Fruit fly (Drosophila melanogaster): ENCODE results near the gene CG32221.

Gene CG32221

DNA sequence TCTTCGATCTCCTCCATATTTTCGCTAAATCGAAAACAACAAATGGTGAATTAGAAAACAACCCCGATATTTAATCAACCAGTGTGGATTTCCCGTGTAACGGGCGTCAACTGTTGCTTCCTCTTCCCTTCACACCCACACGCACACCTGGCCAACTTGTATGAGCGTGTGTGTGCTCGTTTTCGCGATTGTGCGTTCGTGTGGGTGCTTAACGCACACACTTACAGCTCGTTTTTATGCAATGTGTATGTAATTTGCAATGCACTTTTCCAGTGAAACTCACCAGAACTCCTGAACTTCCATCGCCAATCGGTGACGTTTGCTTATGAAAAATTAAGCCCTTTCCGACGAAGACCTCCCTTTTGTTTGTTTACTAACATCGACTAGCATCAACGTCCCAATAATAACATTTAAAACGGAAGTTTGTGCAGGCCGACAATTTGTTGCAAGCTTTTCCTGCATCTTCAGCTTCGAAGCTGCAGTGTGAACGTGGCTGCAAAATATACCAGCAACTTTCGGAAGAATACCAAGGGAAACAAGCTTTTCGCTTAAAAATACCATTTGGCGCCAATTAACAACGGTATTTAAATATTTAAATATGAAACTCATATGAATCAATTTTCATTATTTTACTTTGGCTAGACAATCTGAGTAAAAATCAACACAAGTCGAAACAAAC is 18.9 kb upstream of the CG32221 start, which contains the start of gene cyc (continued):
- TF ChIP-seq Eip74EF (GFP tag; optimal IDR thresholded peaks at IDR 0.05) = peak in 1 of 2 experiments; percentile 41
- peak; percentile 22 for TF ChIP-seq lbe (GFP tag; optimal IDR thresholded peaks at IDR 0.05)
- TF ChIP-seq BEAF-32 (GFP tag; optimal IDR thresholded peaks at IDR 0.05) = peak; percentile 1
- no peak for TF ChIP-seq CG15011 (GFP tag; optimal IDR thresholded peaks at IDR 0.05)
- TF ChIP-seq pzg (GFP tag; optimal IDR thresholded peaks at IDR 0.05) = peak; percentile 65
- no peak for TF ChIP-seq CG30020 (tag; optimal IDR thresholded peaks at IDR 0.05)
- peak; percentile 11 for TF ChIP-seq Fer1 (GFP tag; optimal IDR thresholded peaks at IDR 0.05)
- TF ChIP-seq kah (GFP tag; optimal IDR thresholded peaks at IDR 0.05) = no peak
- no peak for TF ChIP-seq stc (GFP tag; IDR thresholded peaks at IDR 0.05)
- TF ChIP-seq Med (GFP tag) = peak; percentile 77
- peak; percentile 7 for TF ChIP-seq trem (tag; optimal IDR thresholded peaks at IDR 0.05)
- TF ChIP-seq CG13287 (GFP tag; IDR thresholded peaks at IDR 0.05; ENCODE audit: partially characterized antibody) = peak; percentile 8; the same call in 1 of the 2 replicates
- peak in 1 of 2 experiments; percentile 22 for TF ChIP-seq bsh (GFP tag; optimal IDR thresholded peaks at IDR 0.05)
- TF ChIP-seq scrt (GFP tag; optimal IDR thresholded peaks at IDR 0.05) = peak; percentile 85
- TF ChIP-seq gro (GFP tag; optimal IDR thresholded peaks at IDR 0.05) = peak; percentile 3
- TF ChIP-seq eve (GFP tag; optimal IDR thresholded peaks at IDR 0.05) = no peak
- peak; percentile 29 for TF ChIP-seq Myb (GFP tag; optimal IDR thresholded peaks at IDR 0.05)
- TF ChIP-seq gfzf (GFP tag; optimal IDR thresholded peaks at IDR 0.05) = peak; percentile 62
- peak; percentile 95 for TF ChIP-seq E2f2 (GFP tag; IDR thresholded peaks at IDR 0.05)
- 0 out of 3 replicates have a peak, but pooled peaks have one; percentile 14 for TF ChIP-seq dysf (GFP tag; IDR thresholded peaks at IDR 0.05)
- TF ChIP-seq CG12659 (GFP tag; optimal IDR thresholded peaks at IDR 0.05) = peak; percentile 36
- TF ChIP-seq ci (GFP tag; IDR thresholded peaks at IDR 0.05) = 0 out of 3 replicates have a peak, but pooled peaks have one; percentile 19
- peak; percentile 62 for TF ChIP-seq CG9797 (GFP tag; optimal IDR thresholded peaks at IDR 0.05)
- TF ChIP-seq CG5180 (GFP tag; optimal IDR thresholded peaks at IDR 0.05) = peak; percentile 21
- TF ChIP-seq CG8388 (GFP tag; optimal IDR thresholded peaks at IDR 0.05) = no peak
- TF ChIP-seq grau (tag; optimal IDR thresholded peaks at IDR 0.05) = peak; percentile 39
- peak; percentile 77 for TF ChIP-seq cg (GFP tag; optimal IDR thresholded peaks at IDR 0.05)
- peak; percentile 68 for TF ChIP-seq CG17385 (GFP tag; optimal IDR thresholded peaks at IDR 0.05)
- TF ChIP-seq Sin3A (optimal IDR thresholded peaks at IDR 0.05) = no peak
- TF ChIP-seq CTCF (GFP tag; optimal IDR thresholded peaks at IDR 0.05) = peak; percentile 51
- TF ChIP-seq Pdp1 (GFP tag; optimal IDR thresholded peaks at IDR 0.05) = peak in 1 of 2 experiments; percentile 28
- TF ChIP-seq pros (GFP tag; optimal IDR thresholded peaks at IDR 0.05) = no peak
- peak; percentile 9 for TF ChIP-seq CG34376 (GFP tag; optimal IDR thresholded peaks at IDR 0.05)
- TF ChIP-seq stwl (tag; optimal IDR thresholded peaks at IDR 0.05) = peak; percentile 17
- peak; percentile 84 for TF ChIP-seq Deaf1 (tag; optimal IDR thresholded peaks at IDR 0.05)
- peak; percentile 32 for TF ChIP-seq YL-1 (GFP tag; optimal IDR thresholded peaks at IDR 0.05)
- no peak for TF ChIP-seq Chrac-16 (GFP tag; optimal IDR thresholded peaks at IDR 0.05)

DNA sequence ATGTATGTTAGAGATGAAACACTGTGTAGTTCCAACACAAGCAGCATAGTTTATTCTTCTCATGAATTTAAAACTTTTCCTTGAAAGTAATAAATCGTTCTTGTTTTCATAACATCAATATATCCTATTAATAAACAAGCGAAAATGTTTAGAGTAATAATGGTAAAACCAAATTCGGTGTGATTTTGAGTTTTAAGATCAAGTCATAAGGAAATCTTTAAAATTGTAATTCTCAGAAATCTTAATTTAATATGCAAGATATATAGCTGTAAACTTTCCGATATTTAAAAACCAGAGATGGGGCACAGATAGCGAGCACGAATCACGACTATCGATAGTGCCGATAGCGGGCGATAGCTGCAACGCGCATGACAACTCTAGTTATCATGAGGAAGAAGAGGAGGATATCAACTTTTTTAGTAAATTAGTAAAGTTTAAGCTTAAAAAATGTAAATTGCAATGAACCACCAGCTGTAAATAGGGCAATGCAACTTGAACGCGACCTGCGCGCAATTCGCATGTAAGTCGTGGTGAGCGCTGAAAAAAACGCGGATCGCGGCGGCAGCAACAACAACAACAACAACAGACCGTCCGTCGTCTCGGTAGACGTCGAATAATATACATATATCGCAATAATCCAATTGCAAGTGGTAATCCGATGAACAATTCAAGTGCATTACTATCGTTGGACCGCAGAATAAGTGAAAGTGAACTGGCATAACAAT is 16.5 kb upstream of the CG32221 start, which contains the start of the genes Fibp and Deaf1:
Gene Fibp, minus strand, starts transcription at position 161 of the 725 bp plus-strand sequence.
Gene Deaf1, plus strand, starts transcription at position 368 of the 725 bp plus-strand sequence.
- TF ChIP-seq bcd (GFP tag; optimal IDR thresholded peaks at IDR 0.05) (peak; percentile 68), CG16779 (GFP tag; IDR thresholded peaks at IDR 0.05) (no peak), D19B (GFP tag; optimal IDR thresholded peaks at IDR 0.05) (peak; percentile 47), CG30403 (GFP tag; optimal IDR thresholded peaks at IDR 0.05) (peak; percentile 92), D (optimal IDR thresholded peaks at IDR 0.05) (no peak), D (GFP tag; optimal IDR thresholded peaks at IDR 0.05) (peak; percentile 50), CG32532 (GFP tag; IDR thresholded peaks at IDR 0.05) (peak; percentile 82), CG7271 (tag; optimal IDR thresholded peaks at IDR 0.05) (no peak), Deaf1 (tag; optimal IDR thresholded peaks at IDR 0.05) (peak; percentile 70), insv (GFP tag; optimal IDR thresholded peaks at IDR 0.05) (peak; percentile 45 to 95), grau (tag; optimal IDR thresholded peaks at IDR 0.05) (peak; percentile 79), Six4 (GFP tag; optimal IDR thresholded peaks at IDR 0.05) (peak; percentile 60), zen (tag; optimal IDR thresholded peaks at IDR 0.05) (peak; percentile 75), ems (GFP tag; optimal IDR thresholded peaks at IDR 0.05) (peak; percentile 72)
